Worm (Caenorhabditis elegans): ENCODE results near the gene ncs-1.
A peak's percentile ranks its signal among the peaks of the same experiment; 100 is the strongest.

- TF ChIP-seq nfya-1 (tag; optimal IDR thresholded peaks at IDR 0.05): peak; percentile 52
- no peak for TF ChIP-seq eyg-1 (tag; optimal IDR thresholded peaks at IDR 0.05)
- no peak for TF ChIP-seq ceh-9 (tag; optimal IDR thresholded peaks at IDR 0.05)
- no peak for TF ChIP-seq ahr-1 (tag; optimal IDR thresholded peaks at IDR 0.05)
- TF ChIP-seq ceh-22 (tag; optimal IDR thresholded peaks at IDR 0.05): no peak
Observed at ce11 chrX:954499-955061, 8.5 kb downstream of the ncs-1 start, which contains the start of gene apm-3.
